Fruit fly (Drosophila melanogaster) whole organism, embryonic: ENCODE measurements around the gene Blimp-1.

Experiments used
- Asciz ChIP-seq: fragments of 200-800 bp; sonication (Bioruptor generic); optimal IDR thresholded peaks from 2 replicates; lab custom pipeline; 2017; ENCODE audit warnings: missing biosample characterization, mild to moderate bottlenecking, missing genetic modification characterization, missing genetic modification reagents
- Bgb ChIP-seq: fragments of 200-800 bp; sonication (Bioruptor generic); IDR thresholded peaks from 2 replicates; pipeline ENCODE4 v1.3.6; 2022; ENCODE audit warnings: missing biosample characterization, missing genetic modification characterization; ENCODE audit not compliant: partially characterized antibody
- CG10462 ChIP-seq: fragments of 200-800 bp; sonication (Bioruptor generic); optimal IDR thresholded peaks from 2 replicates; lab custom pipeline; 2016; ENCODE audit warnings: missing biosample characterization, missing genetic modification characterization
- CG11504 ChIP-seq: fragments of 200-800 bp; sonication (Bioruptor generic); optimal IDR thresholded peaks from 3 replicates; lab custom pipeline; 2019; ENCODE audit warnings: missing biosample characterization, mild to moderate bottlenecking, missing genetic modification characterization, moderate library complexity
- CG17328 ChIP-seq: fragments of 200-800 bp; sonication (Bioruptor generic); IDR thresholded peaks from 2 replicates; pipeline ENCODE4 v1.3.6; 2022; ENCODE audit warnings: missing biosample characterization, missing genetic modification characterization
- CG17802 ChIP-seq: fragments of 200-800 bp; sonication (Bioruptor generic); optimal IDR thresholded peaks from 2 replicates; lab custom pipeline; 2018; ENCODE audit warnings: missing biosample characterization, mild to moderate bottlenecking, missing genetic modification characterization, moderate library complexity
- CG31388 ChIP-seq: fragments of 200-800 bp; sonication (Bioruptor generic); optimal IDR thresholded peaks from 2 replicates; lab custom pipeline; 2016; ENCODE audit warnings: missing biosample characterization, missing genetic modification characterization
- CG31441 ChIP-seq: fragments of 200-800 bp; sonication (Bioruptor generic); IDR thresholded peaks from 2 replicates; pipeline ENCODE4 v1.3.6; 2022; ENCODE audit warnings: missing biosample characterization, missing genetic modification characterization
- CG32772 ChIP-seq: fragments of 200-800 bp; sonication (Bioruptor generic); IDR thresholded peaks from 2 replicates; pipeline ENCODE4 v1.3.6; 2022; ENCODE audit warnings: missing biosample characterization, missing genetic modification characterization
- CG3407 ChIP-seq: fragments of 200-800 bp; sonication (Bioruptor generic); optimal IDR thresholded peaks from 2 replicates; lab custom pipeline; 2018; ENCODE audit warnings: missing biosample characterization, mild to moderate bottlenecking, missing genetic modification characterization
- CG34376 ChIP-seq: fragments of 200-800 bp; sonication (Bioruptor generic); optimal IDR thresholded peaks from 2 replicates; lab custom pipeline; 2018; ENCODE audit warnings: missing biosample characterization, mild to moderate bottlenecking, missing genetic modification characterization
- CG43689 ChIP-seq: fragments of 200-800 bp; sonication (Bioruptor generic); IDR thresholded peaks from 2 replicates; pipeline ENCODE4 v1.3.6; 2022; ENCODE audit warnings: missing biosample characterization, missing genetic modification characterization
- CG4404 ChIP-seq: fragments of 200-800 bp; sonication (Bioruptor generic); IDR thresholded peaks from 2 replicates; pipeline ENCODE4 v1.3.6; 2022; ENCODE audit warnings: missing biosample characterization, missing genetic modification characterization
- CG4854 ChIP-seq: fragments of 200-800 bp; sonication (Bioruptor generic); optimal IDR thresholded peaks from 2 replicates; lab custom pipeline; 2016; ENCODE audit warnings: missing biosample characterization, missing genetic modification characterization, inconsistent platforms
- CG6765 ChIP-seq: fragments of 200-800 bp; sonication (Bioruptor generic); optimal IDR thresholded peaks from 3 replicates; lab custom pipeline; 2017; ENCODE audit warnings: missing biosample characterization, mild to moderate bottlenecking, missing genetic modification characterization
- CG8388 ChIP-seq: fragments of 200-800 bp; sonication (Bioruptor generic); optimal IDR thresholded peaks from 2 replicates; lab custom pipeline; 2019; ENCODE audit warnings: missing biosample characterization, mild to moderate bottlenecking, missing genetic modification characterization, moderate library complexity
- CG8478 ChIP-seq: fragments of >200 bp; optimal IDR thresholded peaks from 2 replicates; lab custom pipeline; 2018
- Dek ChIP-seq: fragments of 200-800 bp; sonication (Bioruptor generic); optimal IDR thresholded peaks from 3 replicates; lab custom pipeline; 2019; ENCODE audit warnings: missing biosample characterization, mild to moderate bottlenecking, missing genetic modification characterization, moderate library complexity
- Fer1 ChIP-seq: fragments of 200-800 bp; sonication (Bioruptor generic); optimal IDR thresholded peaks from 2 replicates; lab custom pipeline; 2017; ENCODE audit warnings: missing biosample characterization, mild to moderate bottlenecking, missing genetic modification characterization
- HLH3B ChIP-seq: fragments of 200-800 bp; sonication (Bioruptor generic); IDR thresholded peaks from 2 replicates; pipeline ENCODE4 v1.3.6; 2022; ENCODE audit warnings: missing biosample characterization, missing genetic modification characterization
- MBD-R2 ChIP-seq: fragments of 200-800 bp; sonication (Bioruptor generic); IDR thresholded peaks from 2 replicates; pipeline ENCODE4 v1.3.6; 2022; ENCODE audit warnings: missing biosample characterization, missing genetic modification characterization
- Neu2 ChIP-seq: fragments of 200-800 bp; sonication (Bioruptor generic); optimal IDR thresholded peaks from 3 replicates; lab custom pipeline; 2016; ENCODE audit warnings: missing biosample characterization, missing genetic modification characterization, borderline replicate concordance
- Nf-YC ChIP-seq: fragments of 200-800 bp; optimal IDR thresholded peaks from 3 replicates; lab custom pipeline; 2019; ENCODE audit warnings: missing biosample characterization, mild to moderate bottlenecking, missing genetic modification characterization, moderate library complexity
- Sin3A ChIP-seq: fragments of >200 bp; optimal IDR thresholded peaks from 2 replicates; lab custom pipeline; 2018
- Spps ChIP-seq: fragments of 200-800 bp; sonication (Bioruptor generic); optimal IDR thresholded peaks from 2 replicates; lab custom pipeline; 2018; ENCODE audit warnings: missing biosample characterization, mild to moderate bottlenecking, missing genetic modification characterization
- Sry-β ChIP-seq: fragments of 200-800 bp; sonication (Bioruptor generic); optimal IDR thresholded peaks from 2 replicates; lab custom pipeline; 2018; ENCODE audit warnings: missing biosample characterization, mild to moderate bottlenecking, missing genetic modification characterization, moderate library complexity
- TFAM ChIP-seq: fragments of 200-800 bp; sonication (Bioruptor generic); optimal IDR thresholded peaks from 2 replicates; lab custom pipeline; 2017; ENCODE audit warnings: missing biosample characterization, missing genetic modification characterization, inconsistent platforms
- Usf ChIP-seq: fragments of 200-800 bp; sonication (Bioruptor generic); optimal IDR thresholded peaks from 2 replicates; lab custom pipeline; 2017; ENCODE audit warnings: missing genotype, missing biosample characterization, missing genetic modification characterization
- amos ChIP-seq: fragments of 200-800 bp; sonication (Bioruptor generic); IDR thresholded peaks from 2 replicates; pipeline ENCODE4 v1.3.6; 2022; ENCODE audit warnings: missing biosample characterization, missing genetic modification characterization; ENCODE audit not compliant: partially characterized antibody
- ap ChIP-seq: fragments of 200-800 bp; sonication (Bioruptor generic); IDR thresholded peaks from 2 replicates; pipeline ENCODE4 v1.3.6; 2022; ENCODE audit warnings: missing biosample characterization, missing genetic modification characterization
- corto ChIP-seq: fragments of 200-800 bp; sonication (Bioruptor generic); optimal IDR thresholded peaks from 2 replicates; lab custom pipeline; 2016; ENCODE audit warnings: missing biosample characterization, mild to moderate bottlenecking, missing genetic modification characterization, moderate library complexity
- cwo ChIP-seq: fragments of 200-800 bp; sonication (Bioruptor generic); optimal IDR thresholded peaks from 3 replicates; lab custom pipeline; 2017; ENCODE audit warnings: missing biosample characterization, missing genetic modification characterization, mild to moderate bottlenecking, moderate library complexity, missing genetic modification reagents
- dati ChIP-seq: fragments of 200-800 bp; sonication (Bioruptor generic); IDR thresholded peaks from 2 replicates; pipeline ENCODE4 v1.3.6; 2022; ENCODE audit warnings: missing biosample characterization, missing genetic modification characterization
- dimm ChIP-seq: fragments of 200-800 bp; sonication (Bioruptor generic); IDR thresholded peaks from 2 replicates; pipeline ENCODE4 v1.3.6; 2022; ENCODE audit warnings: missing biosample characterization, missing genetic modification characterization
- ewg ChIP-seq: fragments of 200-800 bp; sonication (Bioruptor generic); optimal IDR thresholded peaks from 3 replicates; lab custom pipeline; 2017; ENCODE audit warnings: mild to moderate bottlenecking, missing biosample characterization, missing genetic modification reagents, missing genetic modification characterization
- exex ChIP-seq: fragments of 200-800 bp; sonication (Bioruptor generic); optimal IDR thresholded peaks from 4 replicates; lab custom pipeline; 2018; ENCODE audit warnings: missing biosample characterization, mild to moderate bottlenecking, missing genetic modification characterization, moderate library complexity
- grn ChIP-seq: fragments of 200-800 bp; sonication (Bioruptor generic); optimal IDR thresholded peaks from 3 replicates; lab custom pipeline; 2017; ENCODE audit warnings: missing biosample characterization, missing genetic modification characterization
- schlank ChIP-seq: fragments of 200-800 bp; sonication (Bioruptor generic); optimal IDR thresholded peaks from 2 replicates; lab custom pipeline; 2018; ENCODE audit warnings: missing biosample characterization, mild to moderate bottlenecking, missing genetic modification characterization
- sens ChIP-seq: fragments of 200-800 bp; sonication (Bioruptor generic); peaks from one replicate; lab custom pipeline; 2016; ENCODE audit warnings: missing biosample characterization, missing genetic modification characterization
- sens-2 ChIP-seq: fragments of 200-800 bp; sonication (Bioruptor generic); IDR thresholded peaks from 2 replicates; pipeline ENCODE4 v1.3.6; 2022; ENCODE audit warnings: missing biosample characterization, missing genetic modification characterization
- sqz ChIP-seq: fragments of 200-800 bp; sonication (Bioruptor generic); optimal IDR thresholded peaks from 3 replicates; lab custom pipeline; 2018; ENCODE audit warnings: missing biosample characterization, mild to moderate bottlenecking, missing genetic modification characterization

Blimp-1 gene

dm6 chr3L:5583295-5583707 is 47.5 kb upstream of the Blimp-1 start (continued):
- TF ChIP-seq schlank (tag; lab: Kevin White, UChicago) (peak; percentile 63), dati (peak; percentile 80), Usf (peak; percentile 19), CG3407 (GFP tag; lab: Kevin White, UChicago) (no peak), ap (peak; percentile 84), CG8388 (GFP tag; lab: Kevin White, UChicago) (no peak), Spps (tag; lab: Kevin White, UChicago) (peak; percentile 63), Dek (peak; percentile 85), TFAM (GFP tag; lab: Kevin White, UChicago) (no peak), CG31441 (GFP tag; lab: Robert Waterston, UW) (no peak), amos (GFP tag; lab: Robert Waterston, UW) (peak; percentile 86), Sin3A (lab: Kevin White, UChicago) (peak; percentile 90), CG10462 (GFP tag; lab: Kevin White, UChicago) (peak; percentile 62), Sry-β (GFP tag; lab: Kevin White, UChicago) (no peak), dimm (GFP tag; lab: Robert Waterston, UW) (peak; percentile 81), Asciz (no peak), CG31388 (peak; percentile 80), Neu2 (GFP tag; lab: Kevin White, UChicago) (no peak), CG6765 (GFP tag; lab: Kevin White, UChicago) (no peak), CG4404 (peak; percentile 90), sens (GFP tag; lab: Kevin White, UChicago) (peak; percentile 98), CG43689 (GFP tag; lab: Robert Waterston, UW) (peak; percentile 81), HLH3B (GFP tag; lab: Robert Waterston, UW) (peak; percentile 90), CG8478 (no peak), MBD-R2 (GFP tag; lab: Robert Waterston, UW) (peak; percentile 91), CG32772 (GFP tag; lab: Robert Waterston, UW) (peak; percentile 93), Bgb (GFP tag; lab: Robert Waterston, UW) (peak; percentile 83), CG4854 (GFP tag; lab: Kevin White, UChicago) (no peak), sqz (GFP tag; lab: Kevin White, UChicago) (no peak)
- TF ChIP-seq, all 482 proteins: peak for 369

DNA sequence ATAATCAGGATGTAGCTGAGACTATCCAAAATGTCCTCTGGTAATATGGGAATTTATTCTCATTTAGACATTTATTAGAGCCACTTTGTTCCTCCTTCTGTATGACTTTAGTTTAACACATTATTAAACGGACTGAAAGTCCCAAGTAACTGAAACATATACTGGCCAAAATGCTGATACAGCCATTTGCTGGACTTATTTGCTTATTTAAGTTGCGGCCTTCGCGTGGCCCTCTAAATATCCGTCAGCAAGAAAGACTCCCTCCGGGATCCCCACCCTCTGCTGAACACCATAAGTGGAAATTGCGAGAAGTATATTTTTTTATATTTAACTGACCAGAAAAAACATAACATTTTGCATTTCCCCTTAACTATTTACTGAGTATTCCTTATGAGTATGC is 38.3 kb upstream of the Blimp-1 start, which contains the start of gene spo:
spo (minus strand) TSS at position 135 of the 400 bp plus-strand sequence.
- no peak for TF ChIP-seq ewg (GFP tag; lab: Kevin White, UChicago)
- TF ChIP-seq CG17802 (tag; lab: Kevin White, UChicago): no peak
- TF ChIP-seq corto (GFP tag; lab: Kevin White, UChicago): no peak
- TF ChIP-seq CG17328 (GFP tag; lab: Robert Waterston, UW): no peak
- no peak for TF ChIP-seq Nf-YC (tag; lab: Kevin White, UChicago)

dm6 chr3L:5594163-5594715 is 36.5 kb upstream of the Blimp-1 start:
- TF ChIP-seq grn (GFP tag; lab: Kevin White, UChicago) (peak; percentile 56), CG11504 (tag; lab: Kevin White, UChicago) (no peak), cwo (GFP tag; lab: Kevin White, UChicago) (peak; percentile 95), exex (tag; lab: Kevin White, UChicago) (peak; percentile 95), CG34376 (peak; percentile 16), Fer1 (GFP tag; lab: Kevin White, UChicago) (no peak), sens-2 (GFP tag; lab: Robert Waterston, UW) (peak; percentile 59; the same call in 1 of the 2 replicates)
